Worm (Caenorhabditis elegans): ENCODE results near the gene C28D4.18.
"Not testable (repeated sequence)": the region's sequence is repeated elsewhere in the genome, so short reads cannot be mapped to it uniquely, and the experiment has no call there.

- TF ChIP-seq unc-39, elt-3, ztf-4, lsy-2, nhr-237, F13H6.1, egl-27, skn-1, nhr-23 (tag; optimal IDR thresholded peaks at IDR 0.05): not testable (repeated sequence)
These were observed 42.0 kb downstream of the C28D4.18 start, which contains the start of gene msp-79 for ce11 chrIV:9767054-9767453.

Data from whole organism, L2 larva.